Fruit fly (Drosophila melanogaster) whole organism, embryonic: ENCODE data around the gene CG42514.

Source experiments
- CG10274 ChIP-seq: fragments of 200-800 bp; sonication (Bioruptor generic); optimal IDR thresholded peaks from 3 replicates; lab custom pipeline; 2017; ENCODE audit warnings: missing biosample characterization, mild to moderate bottlenecking, missing genetic modification characterization
- CG10431 ChIP-seq: fragments of 200-800 bp; sonication (Bioruptor generic); optimal IDR thresholded peaks from 3 replicates; lab custom pipeline; 2018; ENCODE audit warnings: missing biosample characterization, mild to moderate bottlenecking, missing genetic modification characterization
- CG10654 ChIP-seq: fragments of 200-800 bp; sonication (Bioruptor generic); optimal IDR thresholded peaks from 2 replicates; lab custom pipeline; 2016; ENCODE audit warnings: missing biosample characterization, missing genetic modification characterization
- CG10979 ChIP-seq: fragments of 200-800 bp; sonication (Bioruptor generic); optimal IDR thresholded peaks from 2 replicates; lab custom pipeline; 2018; ENCODE audit warnings: missing biosample characterization, mild to moderate bottlenecking, missing genetic modification characterization, moderate library complexity
- CG11504 ChIP-seq: fragments of 200-800 bp; sonication (Bioruptor generic); optimal IDR thresholded peaks from 3 replicates; lab custom pipeline; 2019; ENCODE audit warnings: missing biosample characterization, mild to moderate bottlenecking, missing genetic modification characterization, moderate library complexity
- CG13894 ChIP-seq: fragments of 200-800 bp; sonication (Bioruptor generic); optimal IDR thresholded peaks from 3 replicates; lab custom pipeline; 2018; ENCODE audit warnings: missing biosample characterization, mild to moderate bottlenecking, missing genetic modification characterization, moderate library complexity
- CG17802 ChIP-seq: fragments of 200-800 bp; sonication (Bioruptor generic); optimal IDR thresholded peaks from 2 replicates; lab custom pipeline; 2018; ENCODE audit warnings: missing biosample characterization, mild to moderate bottlenecking, missing genetic modification characterization, moderate library complexity
- CG18476 ChIP-seq: fragments of 200-800 bp; sonication (Bioruptor generic); optimal IDR thresholded peaks from 2 replicates; lab custom pipeline; 2016; ENCODE audit warnings: missing biosample characterization, mild to moderate bottlenecking, missing genetic modification characterization
- CG18599 ChIP-seq: fragments of 200-800 bp; sonication (Bioruptor generic); optimal IDR thresholded peaks from 3 replicates; lab custom pipeline; 2017; ENCODE audit warnings: missing biosample characterization, missing genetic modification characterization, mild to moderate bottlenecking, moderate library complexity, missing genetic modification reagents
- CG31224 ChIP-seq: fragments of 200-800 bp; sonication (Bioruptor generic); IDR thresholded peaks from 2 replicates; pipeline ENCODE4 v1.3.6; 2022; ENCODE audit warnings: missing biosample characterization, missing genetic modification characterization
- CG3995 ChIP-seq: fragments of 200-800 bp; sonication (Bioruptor generic); optimal IDR thresholded peaks from 3 replicates; lab custom pipeline; 2016; ENCODE audit warnings: missing biosample characterization, missing genetic modification characterization
- CG4730 ChIP-seq: fragments of 200-800 bp; sonication (Bioruptor generic); IDR thresholded peaks from 2 replicates; pipeline ENCODE4 v1.3.6; 2022; ENCODE audit warnings: missing biosample characterization, missing genetic modification characterization
- CG4820 ChIP-seq: fragments of 200-800 bp; sonication (Bioruptor generic); optimal IDR thresholded peaks from 3 replicates; lab custom pipeline; 2016; ENCODE audit warnings: missing biosample characterization, missing genetic modification characterization
- CG4854 ChIP-seq: fragments of 200-800 bp; sonication (Bioruptor generic); optimal IDR thresholded peaks from 2 replicates; lab custom pipeline; 2016; ENCODE audit warnings: missing biosample characterization, missing genetic modification characterization, inconsistent platforms
- CG7357 ChIP-seq: fragments of 200-800 bp; sonication (Bioruptor generic); IDR thresholded peaks from 3 replicates; pipeline ENCODE4 v1.3.6; 2022; ENCODE audit warnings: missing biosample characterization, missing genetic modification characterization
- CG7928 ChIP-seq: fragments of 200-800 bp; sonication (Bioruptor generic); optimal IDR thresholded peaks from 2 replicates; lab custom pipeline; 2017; ENCODE audit warnings: missing biosample characterization, mild to moderate bottlenecking, missing genetic modification characterization
- CG8478 ChIP-seq: fragments of >200 bp; optimal IDR thresholded peaks from 2 replicates; lab custom pipeline; 2018
- CG8765 ChIP-seq: fragments of 200-800 bp; sonication (Bioruptor generic); IDR thresholded peaks from 2 replicates; pipeline ENCODE4 v1.3.6; 2022; ENCODE audit warnings: missing biosample characterization, missing genetic modification characterization
- Dad ChIP-seq: fragments of 200-800 bp; sonication (Bioruptor generic); optimal IDR thresholded peaks from 3 replicates; lab custom pipeline; 2016; ENCODE audit warnings: missing biosample characterization, missing genetic modification characterization
- Drgx ChIP-seq: fragments of 200-800 bp; sonication (Bioruptor generic); IDR thresholded peaks from 2 replicates; pipeline ENCODE4 v1.3.6; 2022; ENCODE audit warnings: missing biosample characterization, missing genetic modification characterization
- Elba2 ChIP-seq: fragments of 200-800 bp; sonication (Bioruptor generic); optimal IDR thresholded peaks from 3 replicates; lab custom pipeline; 2016; ENCODE audit warnings: missing biosample characterization, missing genetic modification characterization
- HLH4C ChIP-seq: fragments of 200-800 bp; sonication (Bioruptor generic); IDR thresholded peaks from 3 replicates; pipeline ENCODE4 v1.3.6; 2022; ENCODE audit warnings: missing biosample characterization, missing genetic modification characterization; ENCODE audit not compliant: partially characterized antibody
- Hr51 ChIP-seq, 2 experiments: fragments of 200-800 bp; sonication (Bioruptor generic); optimal IDR thresholded peaks; 2 replicates in 1 of 2; 3 replicates in 1 of 2; lab custom pipeline; 2016 to 2018; ENCODE audit warnings: missing biosample characterization in 2 of 2, missing genetic modification characterization in 2 of 2, mild to moderate bottlenecking in 1 of 2, moderate library complexity in 1 of 2
- Hr78 ChIP-seq, 2 experiments: fragments of 200-800 bp in 1 of 2; fragments of >200 bp in 1 of 2; sonication (Bioruptor generic) in 1 of 2; optimal IDR thresholded peaks; 2 replicates each; lab custom pipeline; 2017 to 2019; ENCODE audit warnings: missing biosample characterization in 2 of 2, missing genetic modification characterization in 2 of 2, mild to moderate bottlenecking in 1 of 2, moderate library complexity in 1 of 2
- Hsf ChIP-seq: fragments of 200-800 bp; sonication (Bioruptor generic); optimal IDR thresholded peaks from 3 replicates; lab custom pipeline; 2016; ENCODE audit warnings: missing biosample characterization, missing genetic modification characterization
- MBD-R2 ChIP-seq: fragments of 200-800 bp; sonication (Bioruptor generic); IDR thresholded peaks from 2 replicates; pipeline ENCODE4 v1.3.6; 2022; ENCODE audit warnings: missing biosample characterization, missing genetic modification characterization
- Mes4 ChIP-seq: fragments of 200-800 bp; sonication (Bioruptor generic); optimal IDR thresholded peaks from 2 replicates; lab custom pipeline; 2016; ENCODE audit warnings: missing biosample characterization, missing genetic modification characterization
- Myb ChIP-seq: fragments of 200-800 bp; sonication (Bioruptor generic); optimal IDR thresholded peaks from 2 replicates; lab custom pipeline; 2016; ENCODE audit warnings: missing biosample characterization, missing genetic modification characterization
- Optix ChIP-seq: fragments of 200-800 bp; sonication (Bioruptor generic); IDR thresholded peaks from 3 replicates; pipeline ENCODE4 v1.3.6; 2022; ENCODE audit warnings: missing biosample characterization, missing genetic modification characterization
- Stat92E ChIP-seq, 3 experiments: fragments of >200 bp in 2 of 3; fragments of 200-800 bp in 1 of 3; sonication (Bioruptor generic) in 1 of 3; optimal IDR thresholded peaks; 2 replicates each; lab custom pipeline; 2017 to 2019; ENCODE audit warnings: missing biosample characterization in 3 of 3, missing genetic modification characterization in 3 of 3, mild to moderate bottlenecking in 1 of 3, moderate library complexity in 1 of 3
- bbx ChIP-seq: fragments of 200-800 bp; sonication (Bioruptor generic); IDR thresholded peaks from 2 replicates; pipeline ENCODE4 v1.3.6; 2022; ENCODE audit warnings: missing biosample characterization, missing genetic modification characterization; ENCODE audit not compliant: partially characterized antibody
- bowl ChIP-seq: fragments of 200-800 bp; sonication (Bioruptor generic); IDR thresholded peaks from 2 replicates; pipeline ENCODE4 v1.3.6; 2022; ENCODE audit warnings: missing biosample characterization, missing genetic modification characterization
- chif ChIP-seq, 2 experiments: fragments of 200-800 bp; sonication (Bioruptor generic); optimal IDR thresholded peaks; 3 replicates each; lab custom pipeline; 2016; ENCODE audit warnings: missing biosample characterization in 2 of 2, missing genetic modification characterization in 2 of 2
- crc ChIP-seq: fragments of 200-800 bp; sonication (Bioruptor generic); optimal IDR thresholded peaks from 2 replicates; lab custom pipeline; 2016; ENCODE audit warnings: missing biosample characterization, missing genetic modification characterization
- dmrt11E ChIP-seq: fragments of 200-800 bp; sonication (Bioruptor generic); optimal IDR thresholded peaks from 3 replicates; lab custom pipeline; 2018; ENCODE audit warnings: missing biosample characterization, mild to moderate bottlenecking, missing genetic modification characterization, moderate library complexity
- ems ChIP-seq: fragments of 200-800 bp; sonication (Bioruptor generic); optimal IDR thresholded peaks from 3 replicates; lab custom pipeline; 2016; ENCODE audit warnings: missing biosample characterization, missing genetic modification characterization
- eyg ChIP-seq: fragments of 200-800 bp; sonication (Bioruptor generic); optimal IDR thresholded peaks from 3 replicates; lab custom pipeline; 2016; ENCODE audit warnings: missing biosample characterization, missing genetic modification characterization
- fu2 ChIP-seq: fragments of 200-800 bp; sonication (Bioruptor generic); optimal IDR thresholded peaks from 2 replicates; lab custom pipeline; 2016; ENCODE audit warnings: missing biosample characterization, missing genetic modification characterization
- gcm2 ChIP-seq: fragments of 200-800 bp; sonication (Bioruptor generic); optimal IDR thresholded peaks from 2 replicates; lab custom pipeline; 2016; ENCODE audit warnings: missing biosample characterization, missing genetic modification characterization
- hb ChIP-seq: fragments of 200-800 bp; sonication (Bioruptor generic); IDR thresholded peaks from 3 replicates; pipeline ENCODE4 v1.3.6; 2022; ENCODE audit warnings: missing biosample characterization, missing genetic modification characterization; ENCODE audit not compliant: partially characterized antibody
- kay ChIP-seq: fragments of 200-800 bp; sonication (Bioruptor generic); optimal IDR thresholded peaks from 2 replicates; lab custom pipeline; 2016; ENCODE audit warnings: missing biosample characterization, missing genetic modification characterization
- mld ChIP-seq: fragments of 200-800 bp; sonication (Bioruptor generic); IDR thresholded peaks from 3 replicates; pipeline ENCODE4 v1.3.6; 2022; ENCODE audit warnings: missing biosample characterization, missing genetic modification characterization; ENCODE audit not compliant: partially characterized antibody
- ranshi ChIP-seq: fragments of 200-800 bp; sonication (Bioruptor generic); IDR thresholded peaks from 2 replicates; pipeline ENCODE4 v1.3.6; 2022; ENCODE audit warnings: missing biosample characterization, missing genetic modification characterization
- row ChIP-seq: fragments of 200-800 bp; sonication (Bioruptor generic); IDR thresholded peaks from 3 replicates; pipeline ENCODE4 v1.3.6; 2022; ENCODE audit warnings: missing biosample characterization, missing genetic modification characterization
- seq ChIP-seq: fragments of 200-800 bp; sonication (Bioruptor generic); IDR thresholded peaks from 2 replicates; pipeline ENCODE4 v1.3.6; 2022; ENCODE audit warnings: missing biosample characterization, missing genetic modification characterization
- tgo ChIP-seq: fragments of 200-800 bp; sonication (Bioruptor generic); IDR thresholded peaks from 3 replicates; pipeline ENCODE4 v1.3.6; 2022; ENCODE audit warnings: missing biosample characterization, missing genetic modification characterization
- tio ChIP-seq: fragments of 200-800 bp; sonication (Bioruptor generic); optimal IDR thresholded peaks from 2 replicates; lab custom pipeline; 2017; ENCODE audit warnings: missing biosample characterization, missing genetic modification characterization, inconsistent platforms
- unpg ChIP-seq: fragments of 200-800 bp; sonication (Bioruptor generic); optimal IDR thresholded peaks from 3 replicates; lab custom pipeline; 2018; ENCODE audit warnings: missing biosample characterization, mild to moderate bottlenecking, missing genetic modification characterization, moderate library complexity
- zfh1 ChIP-seq: fragments of 200-800 bp; sonication (Bioruptor generic); IDR thresholded peaks from 3 replicates; pipeline ENCODE4 v1.3.6; 2022; ENCODE audit warnings: missing biosample characterization, missing genetic modification characterization

CG42514 gene

dm6 chr3L:16451887-16452751 is 43.9 kb downstream of the CG42514 start, which contains the start of gene dsx-c73A (continued):
- TF ChIP-seq CG7357 (GFP tag; lab: Robert Waterston, UW) (no peak), bowl (GFP tag; lab: Robert Waterston, UW) (no peak), crc (GFP tag; lab: Kevin White, UChicago) (no peak), CG4820 (GFP tag; lab: Kevin White, UChicago) (peak; percentile 45), CG10979 (tag; lab: Kevin White, UChicago) (peak; percentile 71), CG13894 (tag; lab: Kevin White, UChicago) (no peak), CG18476 (GFP tag; lab: Kevin White, UChicago) (no peak), CG4854 (GFP tag; lab: Kevin White, UChicago) (no peak), Hsf (GFP tag; lab: Kevin White, UChicago) (peak; percentile 4), Optix (GFP tag; lab: Robert Waterston, UW) (no peak), CG7928 (GFP tag; lab: Kevin White, UChicago) (no peak), CG8478 (no peak), HLH4C (GFP tag; lab: Robert Waterston, UW) (no peak), Hr51 (GFP tag; optimal IDR thresholded peaks at IDR 0.05; lab: Kevin White, UChicago) (peak in 1 of 2 experiments; percentile 24), MBD-R2 (GFP tag; lab: Robert Waterston, UW) (no peak), chif (GFP tag; optimal IDR thresholded peaks at IDR 0.05; lab: Kevin White, UChicago) (peak in 1 of 2 experiments; percentile 27), CG4730 (GFP tag; lab: Robert Waterston, UW) (peak; percentile 29; the same call in 1 of the 2 replicates), CG11504 (tag; lab: Kevin White, UChicago) (peak; percentile 99), fu2 (no peak), Elba2 (GFP tag; lab: Kevin White, UChicago) (no peak), eyg (GFP tag; lab: Kevin White, UChicago) (no peak), CG3995 (GFP tag; lab: Kevin White, UChicago) (no peak), unpg (GFP tag; lab: Kevin White, UChicago) (peak; percentile 42), CG10654 (GFP tag; lab: Kevin White, UChicago) (no peak), dmrt11E (tag; lab: Kevin White, UChicago) (peak; percentile 65), CG17802 (peak; percentile 6), kay (GFP tag; lab: Kevin White, UChicago) (no peak), tgo (GFP tag; lab: Robert Waterston, UW) (peak; percentile 35; the same call in 2 of the 3 replicates), CG10274 (GFP tag; lab: Kevin White, UChicago) (no peak), row (GFP tag; lab: Robert Waterston, UW) (peak; percentile 52; the same call in 2 of the 3 replicates), ranshi (GFP tag; lab: Robert Waterston, UW) (0 out of 2 replicates have a peak, but pooled peaks have one; percentile 20), gcm2 (GFP tag; lab: Kevin White, UChicago) (no peak), tio (GFP tag; lab: Kevin White, UChicago) (peak; percentile 39), zfh1 (GFP tag; lab: Robert Waterston, UW) (peak; percentile 57; the same call in 2 of the 3 replicates), Drgx (GFP tag; lab: Robert Waterston, UW) (peak; percentile 55), Myb (GFP tag; lab: Kevin White, UChicago) (no peak), seq (no peak), Hr78 (GFP tag; optimal IDR thresholded peaks at IDR 0.05; lab: Kevin White, UChicago) (peak in 1 of 2 experiments; percentile 8), bbx (GFP tag; lab: Robert Waterston, UW) (no peak; the same call in 1 of the 2 replicates), hb (GFP tag; lab: Robert Waterston, UW) (no peak), ems (GFP tag; lab: Kevin White, UChicago) (no peak), CG31224 (GFP tag; lab: Robert Waterston, UW) (no peak), Mes4 (GFP tag; lab: Kevin White, UChicago) (no peak), CG8765 (GFP tag; lab: Robert Waterston, UW) (no peak), mld (no peak), Stat92E (GFP tag; optimal IDR thresholded peaks at IDR 0.05; lab: Kevin White, UChicago) (no peak), Dad (no peak), CG10431 (GFP tag; lab: Kevin White, UChicago) (no peak), CG18599 (GFP tag; lab: Kevin White, UChicago) (no peak)
